Worm (Caenorhabditis elegans) whole organism, young adult: ENCODE measurements around the gene F20A1.8.

Source experiments
- F23B12.7 ChIP-seq: sonication (generic microtip); optimal IDR thresholded peaks from 2 replicates; lab custom pipeline; 2017; ENCODE audit warnings: missing genetic modification characterization, mild to moderate bottlenecking, missing compliant biosample characterization, antibody characterized with exemption, moderate library complexity; ENCODE audit not compliant: insufficient read depth
- F37B4.10 ChIP-seq: fragments of 200-800 bp; sonication (Bioruptor generic); IDR thresholded peaks from 2 replicates; pipeline ENCODE4 v1.3.6; 2022; ENCODE audit warnings: missing genetic modification characterization, missing compliant biosample characterization
- F39B2.1 ChIP-seq: fragments of 200-800 bp; sonication (Bioruptor generic); IDR thresholded peaks from 2 replicates; pipeline ENCODE4 v1.3.6; 2022; ENCODE audit warnings: missing genetic modification reagents, missing genetic modification characterization, missing compliant biosample characterization
- F55B11.4 ChIP-seq: sonication (generic microtip); optimal IDR thresholded peaks from 2 replicates; lab custom pipeline; 2016; ENCODE audit warnings: missing compliant biosample characterization, missing genetic modification characterization, borderline replicate concordance; ENCODE audit not compliant: insufficient read depth
- ceh-40 ChIP-seq: fragments of 200-800 bp; sonication (Bioruptor generic); IDR thresholded peaks from 2 replicates; pipeline ENCODE4 v1.3.6; 2022; ENCODE audit warnings: missing genetic modification characterization, missing compliant biosample characterization
- gei-17 ChIP-seq: fragments of 200-800 bp; sonication (Bioruptor generic); optimal IDR thresholded peaks from 2 replicates; lab custom pipeline; 2018; ENCODE audit warnings: mild to moderate bottlenecking, missing genetic modification characterization, missing compliant biosample characterization
- lin-35 ChIP-seq, 3 experiments: fragments of 150-350 bp in 2 of 3; sonication (generic microtip) in 1 of 3; optimal IDR thresholded peaks; 2 replicates each; lab custom pipeline; 2014 to 2018; ENCODE audit warnings: missing biosample characterization in 3 of 3, missing genetic modification characterization in 3 of 3, missing genetic modification reagents in 3 of 3
- nfya-1 ChIP-seq: sonication (generic microtip); optimal IDR thresholded peaks from 2 replicates; lab custom pipeline; 2017; ENCODE audit warnings: antibody characterized with exemption, missing compliant biosample characterization, missing genetic modification characterization, borderline replicate concordance; ENCODE audit not compliant: insufficient read depth
- snpc-3.4 ChIP-seq: sonication (generic microtip); optimal IDR thresholded peaks from 2 replicates; lab custom pipeline; 2017; ENCODE audit warnings: missing genetic modification characterization, mild to moderate bottlenecking, missing compliant biosample characterization, antibody characterized with exemption, moderate library complexity, missing genotype, missing genetic modification reagents
- sptf-2 ChIP-seq: fragments of 200-800 bp; sonication (Bioruptor generic); optimal IDR thresholded peaks from 2 replicates; lab custom pipeline; 2018; ENCODE audit warnings: mild to moderate bottlenecking, missing genetic modification characterization, missing compliant biosample characterization
- zfh-2 ChIP-seq: fragments of 200-800 bp; sonication (Bioruptor generic); conservative IDR thresholded peaks from 2 replicates; pipeline ENCODE4 v1.3.6; 2022; ENCODE audit warnings: missing genetic modification reagents, missing genetic modification characterization, missing compliant biosample characterization
- ztf-18 ChIP-seq: sonication (generic microtip); optimal IDR thresholded peaks from 2 replicates; lab custom pipeline; 2016; ENCODE audit warnings: missing genotype, mild to moderate bottlenecking, missing genetic modification characterization, missing compliant biosample characterization

ce11 chrV:7007307-7007706 lies 40.1 kb downstream of the F20A1.8 start, which contains the start of gene drd-10:
- TF ChIP-seq gei-17 (GFP tag; lab: Kevin White, UChicago) (no peak), F39B2.1 (no peak), F37B4.10 (GFP tag; lab: Robert Waterston, UW) (no peak), snpc-3.4 (no peak), nfya-1 (tag; lab: Kevin White, UChicago) (no peak), F55B11.4 (no peak), ztf-18 (tag; lab: Kevin White, UChicago) (no peak), lin-35 (GFP tag; optimal IDR thresholded peaks at IDR 0.05; lab: Kevin White, UChicago) (no peak), sptf-2 (GFP tag; lab: Kevin White, UChicago) (no peak), ceh-40 (no peak), F23B12.7 (no peak), zfh-2 (GFP tag; lab: Robert Waterston, UW) (no peak)
